Worm (Caenorhabditis elegans) whole organism, L1 larva: ENCODE measurements around the gene F54B11.9.

Source experiments
- C04F5.9 ChIP-seq: sonication (generic microtip); optimal IDR thresholded peaks from 2 replicates; lab custom pipeline; 2016; ENCODE audit warnings: missing genetic modification characterization, missing compliant biosample characterization
- C34B4.2 ChIP-seq: sonication (generic microtip); optimal IDR thresholded peaks from 2 replicates; lab custom pipeline; 2017; ENCODE audit warnings: mild to moderate bottlenecking, missing genetic modification characterization, missing compliant biosample characterization
- Y116A8C.19 ChIP-seq: sonication (generic microtip); optimal IDR thresholded peaks from 2 replicates; lab custom pipeline; 2016; ENCODE audit warnings: missing compliant biosample characterization, missing genetic modification characterization, borderline replicate concordance
- alr-1 ChIP-seq: fragments of 200-800 bp; sonication (Bioruptor generic); optimal IDR thresholded peaks from 2 replicates; lab custom pipeline; 2018; ENCODE audit warnings: borderline replicate concordance, mild to moderate bottlenecking, missing genetic modification characterization, missing compliant biosample characterization
- ceh-82 ChIP-seq, 3 experiments: fragments of 150-350 bp in 1 of 3; sonication (generic microtip) in 2 of 3; optimal IDR thresholded peaks; 2 replicates each; lab custom pipeline; 2014 to 2017; ENCODE audit warnings: missing biosample characterization in 3 of 3, missing genetic modification characterization in 3 of 3
- ceh-88 ChIP-seq: fragments of 200-800 bp; sonication (Bioruptor generic); IDR thresholded peaks from 2 replicates; pipeline ENCODE4 v1.3.6; 2022; ENCODE audit warnings: missing genetic modification characterization, missing compliant biosample characterization
- ceh-90 ChIP-seq: sonication (generic microtip); optimal IDR thresholded peaks from 2 replicates; lab custom pipeline; 2016; ENCODE audit warnings: missing genetic modification characterization, missing compliant biosample characterization
- ces-1 ChIP-seq: fragments of 150-350 bp; optimal IDR thresholded peaks from 2 replicates; lab custom pipeline; 2014; ENCODE audit warnings: missing biosample characterization, missing genetic modification reagents, missing genetic modification characterization
- dpl-1 ChIP-seq, 3 experiments: fragments of 150-350 bp in 2 of 3; sonication (generic microtip) in 1 of 3; optimal IDR thresholded peaks; 2 replicates each; lab custom pipeline; 2014 to 2017; ENCODE audit warnings: missing biosample characterization in 3 of 3, missing genetic modification characterization in 3 of 3, missing genetic modification reagents in 3 of 3
- efl-1 ChIP-seq, 4 experiments: fragments of 150-350 bp; optimal IDR thresholded peaks in 3 of 4; peaks in 1 of 4; 1 replicate in 1 of 4; 2 replicates in 3 of 4; lab custom pipeline; 2014; ENCODE audit warnings: missing biosample characterization in 2 of 4, missing genetic modification characterization in 2 of 4, missing genetic modification reagents in 2 of 4
- elt-3 ChIP-seq, 6 experiments: fragments of 150-350 bp in 1 of 6; sonication (generic microtip); optimal IDR thresholded peaks; 2 replicates each; lab custom pipeline; 2017 to 2018; ENCODE audit warnings: missing biosample characterization in 6 of 6, missing genetic modification characterization in 6 of 6, inconsistent platforms in 1 of 6
- fkh-8 ChIP-seq: sonication (generic microtip); optimal IDR thresholded peaks from 2 replicates; lab custom pipeline; 2016; ENCODE audit warnings: mild to moderate bottlenecking, missing genetic modification characterization, missing compliant biosample characterization
- hpl-2 ChIP-seq: fragments of 150-350 bp; optimal IDR thresholded peaks from 2 replicates; lab custom pipeline; 2014; ENCODE audit warnings: missing biosample characterization, missing genetic modification reagents, missing genetic modification characterization
- irx-1 ChIP-seq: sonication (generic microtip); optimal IDR thresholded peaks from 2 replicates; lab custom pipeline; 2016; ENCODE audit warnings: missing genetic modification characterization, missing compliant biosample characterization
- jun-1 ChIP-seq: fragments of 150-350 bp; optimal IDR thresholded peaks from 2 replicates; lab custom pipeline; 2014; ENCODE audit warnings: missing biosample characterization, missing genetic modification reagents, missing genetic modification characterization
- lin-14 ChIP-seq: fragments of 200-800 bp; sonication (Bioruptor generic); optimal IDR thresholded peaks from 2 replicates; lab custom pipeline; 2018; ENCODE audit warnings: mild to moderate bottlenecking, missing genetic modification characterization, moderate library complexity, missing compliant biosample characterization
- nhr-20 ChIP-seq: sonication (generic microtip); optimal IDR thresholded peaks from 2 replicates; lab custom pipeline; 2016; ENCODE audit warnings: mild to moderate bottlenecking, missing genetic modification characterization, missing compliant biosample characterization
- nhr-237 ChIP-seq: fragments of 150-350 bp; optimal IDR thresholded peaks from 2 replicates; lab custom pipeline; 2014; ENCODE audit warnings: missing biosample characterization, missing genetic modification characterization
- nhr-28 ChIP-seq: fragments of 150-350 bp; optimal IDR thresholded peaks from 2 replicates; lab custom pipeline; 2014; ENCODE audit warnings: missing biosample characterization, missing genetic modification characterization
- nhr-47 ChIP-seq: sonication (generic microtip); optimal IDR thresholded peaks from 2 replicates; lab custom pipeline; 2016; ENCODE audit warnings: mild to moderate bottlenecking, missing genetic modification characterization, moderate library complexity, missing compliant biosample characterization
- nhr-71 ChIP-seq: sonication (generic microtip); optimal IDR thresholded peaks from 2 replicates; lab custom pipeline; 2016; ENCODE audit warnings: mild to moderate bottlenecking, missing genetic modification characterization, moderate library complexity, missing compliant biosample characterization
- nhr-85 ChIP-seq: sonication (generic microtip); peaks from one replicate; lab custom pipeline; 2016; ENCODE audit warnings: missing genetic modification characterization, inconsistent platforms, missing compliant biosample characterization
- nhr-90 ChIP-seq: sonication (generic microtip); optimal IDR thresholded peaks from 2 replicates; lab custom pipeline; 2016; ENCODE audit warnings: mild to moderate bottlenecking, missing genetic modification characterization, missing compliant biosample characterization; ENCODE audit not compliant: poor library complexity
- pax-3 ChIP-seq: fragments of 200-800 bp; sonication (Bioruptor generic); optimal IDR thresholded peaks from 2 replicates; lab custom pipeline; 2018; ENCODE audit warnings: mild to moderate bottlenecking, missing genetic modification characterization, moderate library complexity, missing compliant biosample characterization
- rnt-1 ChIP-seq: sonication (generic microtip); optimal IDR thresholded peaks from 2 replicates; lab custom pipeline; 2016; ENCODE audit warnings: mild to moderate bottlenecking, missing genetic modification characterization, moderate library complexity, missing compliant biosample characterization
- skn-1 ChIP-seq: fragments of 150-350 bp; optimal IDR thresholded peaks from 2 replicates; lab custom pipeline; 2014; ENCODE audit warnings: missing biosample characterization, missing genetic modification characterization
- snpc-4 ChIP-seq: fragments of 150-350 bp; optimal IDR thresholded peaks from 2 replicates; lab custom pipeline; 2014; ENCODE audit warnings: missing biosample characterization, missing genetic modification characterization
- tbx-2 ChIP-seq: sonication (generic microtip); optimal IDR thresholded peaks from 2 replicates; lab custom pipeline; 2016; ENCODE audit warnings: missing genetic modification characterization, missing compliant biosample characterization
- unc-30 ChIP-seq: sonication (generic microtip); optimal IDR thresholded peaks from 2 replicates; lab custom pipeline; 2017; ENCODE audit warnings: missing biosample characterization, missing genetic modification characterization
- unc-62 ChIP-seq: fragments of 150-350 bp; optimal IDR thresholded peaks from 2 replicates; lab custom pipeline; 2014; ENCODE audit warnings: missing biosample characterization, missing genetic modification reagents, missing genetic modification characterization
- unc-86 ChIP-seq: sonication (generic microtip); optimal IDR thresholded peaks from 2 replicates; lab custom pipeline; 2016; ENCODE audit warnings: missing genetic modification characterization, missing compliant biosample characterization
- zag-1 ChIP-seq: fragments of 150-350 bp; optimal IDR thresholded peaks from 2 replicates; lab custom pipeline; 2014; ENCODE audit warnings: missing biosample characterization, missing genetic modification characterization
- ztf-11 ChIP-seq, 2 experiments: sonication (generic microtip); optimal IDR thresholded peaks; 2 replicates each; lab custom pipeline; 2016 to 2017; ENCODE audit warnings: missing genetic modification characterization in 2 of 2, missing biosample characterization in 1 of 2, missing compliant biosample characterization in 1 of 2

The F54B11.9 gene

ce11 chrX:13638351-13638958 is 33.1 kb downstream of the F54B11.9 start (continued):
- no peak for TF ChIP-seq ceh-82 (tag; optimal IDR thresholded peaks at IDR 0.05; lab: Kevin White, UChicago)
- TF ChIP-seq nhr-71 (tag; lab: Kevin White, UChicago): peak; percentile 66
- TF ChIP-seq elt-3 (tag; optimal IDR thresholded peaks at IDR 0.05; lab: Kevin White, UChicago): no peak
- TF ChIP-seq nhr-237 (tag; lab: Kevin White, UChicago): no peak
- TF ChIP-seq irx-1 (tag; lab: Kevin White, UChicago): no peak
- TF ChIP-seq C04F5.9 (tag; lab: Kevin White, UChicago): no peak
- no peak for TF ChIP-seq ceh-88
- TF ChIP-seq ces-1: no peak
- peak; percentile 83 for TF ChIP-seq rnt-1 (tag; lab: Kevin White, UChicago)
- no peak for TF ChIP-seq efl-1 (optimal IDR thresholded peaks at IDR 0.05; lab: Kevin White, UChicago)
- no peak for TF ChIP-seq efl-1 (GFP tag; optimal IDR thresholded peaks at IDR 0.05 in 1 of 2; lab: Kevin White, UChicago)
- TF ChIP-seq skn-1 (tag; lab: Kevin White, UChicago): peak; percentile 3
- TF ChIP-seq nhr-47 (tag; lab: Kevin White, UChicago): no peak

ce11 chrX:13639577-13639976 is 34.2 kb downstream of the F54B11.9 start, which contains the start of gene twk-20:
Gene twk-20, plus strand, starts transcription at chrX:13639877.
- no peak for TF ChIP-seq pax-3 (tag; lab: Kevin White, UChicago)
- TF ChIP-seq unc-62 (GFP tag; lab: Kevin White, UChicago): no peak
- no peak for TF ChIP-seq fkh-8 (tag; lab: Kevin White, UChicago)
- TF ChIP-seq nhr-20 (tag; lab: Kevin White, UChicago): no peak
- peak; percentile 39 for TF ChIP-seq lin-14 (GFP tag; lab: Kevin White, UChicago)
- TF ChIP-seq nhr-85 (tag; lab: Kevin White, UChicago): no peak

- TF ChIP-seq lin-14 (GFP tag; lab: Kevin White, UChicago) (peak; percentile 16), C34B4.2 (tag; lab: Kevin White, UChicago) (no peak)
Measured at ce11 chrX:13644884-13645283, 39.5 kb downstream of the F54B11.9 start.

- TF ChIP-seq snpc-4 (no peak), hpl-2 (GFP tag; lab: Kevin White, UChicago) (no peak), jun-1 (no peak), dpl-1 (GFP tag; optimal IDR thresholded peaks at IDR 0.05; lab: Kevin White, UChicago) (no peak), unc-30 (tag; lab: Kevin White, UChicago) (no peak), nhr-90 (no peak), tbx-2 (tag; lab: Kevin White, UChicago) (no peak), Y116A8C.19 (tag; lab: Kevin White, UChicago) (no peak), alr-1 (no peak), unc-62 (GFP tag; lab: Kevin White, UChicago) (no peak), nhr-28 (tag; lab: Kevin White, UChicago) (no peak), zag-1 (tag; lab: Kevin White, UChicago) (no peak), ceh-90 (tag; lab: Kevin White, UChicago) (no peak), ztf-11 (tag; optimal IDR thresholded peaks at IDR 0.05; lab: Kevin White, UChicago) (no peak), nhr-47 (tag; lab: Kevin White, UChicago) (no peak)
Measured at ce11 chrX:13646798-13647197, 41.4 kb downstream of the F54B11.9 start, which contains the start of gene acr-9. Gene acr-9, minus strand, starts transcription at chrX:13646898.

- no peak for TF ChIP-seq unc-86 (tag; lab: Kevin White, UChicago)
- TF ChIP-seq, all 84 proteins: peak for 0
Measured at ce11 chrX:13647305-13647704, 41.9 kb downstream of the F54B11.9 start, which contains the start of gene C40C9.3. Gene C40C9.3, plus strand, starts transcription at chrX:13647605.
